Fruit fly (Drosophila melanogaster): Measurements from ENCODE around the gene CG14881.
A peak's percentile ranks its signal among the peaks of the same experiment; 100 is the strongest.

CG14881 gene

dm6 chr3R:16436374-16437037 lies 1.8 kb downstream of the CG14881 start, which contains the start of gene mRpS33:
Gene mRpS33 (minus strand): TSS chr3R:16436597.
- TF ChIP-seq Hr78 (GFP tag; optimal IDR thresholded peaks at IDR 0.05) (no peak), ey (GFP tag; optimal IDR thresholded peaks at IDR 0.05) (no peak), sv (GFP tag; optimal IDR thresholded peaks at IDR 0.05) (no peak), br (GFP tag; optimal IDR thresholded peaks at IDR 0.05) (no peak), OdsH (GFP tag; optimal IDR thresholded peaks at IDR 0.05) (no peak), dsf (GFP tag; optimal IDR thresholded peaks at IDR 0.05; ENCODE audit: borderline replicate concordance) (no peak), dmrt93B (GFP tag; optimal IDR thresholded peaks at IDR 0.05) (no peak), CrebA (GFP tag; optimal IDR thresholded peaks at IDR 0.05; ENCODE audit: borderline replicate concordance) (no peak)

dm6 chr3R:16441367-16441923 lies 6.7 kb downstream of the CG14881 start, which contains the start of gene ema:
Gene ema (minus strand): TSS chr3R:16441661.
- TF ChIP-seq Rel (GFP tag; optimal IDR thresholded peaks at IDR 0.05) (no peak), Rel (tag; optimal IDR thresholded peaks at IDR 0.05) (peak; percentile 45), foxo (GFP tag; optimal IDR thresholded peaks at IDR 0.05) (peak in 1 of 2 experiments; percentile 36), ey (GFP tag; optimal IDR thresholded peaks at IDR 0.05) (peak; percentile 6), HLH106 (tag; optimal IDR thresholded peaks at IDR 0.05) (peak; percentile 37), rgr (GFP tag; optimal IDR thresholded peaks at IDR 0.05) (peak; percentile 16), Dif (GFP tag; optimal IDR thresholded peaks at IDR 0.05; ENCODE audit: partially characterized antibody) (no peak), Myc (optimal IDR thresholded peaks at IDR 0.05) (peak; percentile 28), sv (GFP tag; optimal IDR thresholded peaks at IDR 0.05) (peak; percentile 9), Dfd (GFP tag; optimal IDR thresholded peaks at IDR 0.05) (no peak), CG32264 (GFP tag; optimal IDR thresholded peaks at IDR 0.05) (no peak), Abd-B (GFP tag; optimal IDR thresholded peaks at IDR 0.05) (no peak), woc (GFP tag; optimal IDR thresholded peaks at IDR 0.05) (peak; percentile 79), CG9705 (GFP tag; optimal IDR thresholded peaks at IDR 0.05) (peak; percentile 27), Sp1 (GFP tag; optimal IDR thresholded peaks at IDR 0.05) (peak; percentile 12), N (GFP tag; optimal IDR thresholded peaks at IDR 0.05) (no peak), Jra (GFP tag; optimal IDR thresholded peaks at IDR 0.05) (no peak), Hr83 (GFP tag; optimal IDR thresholded peaks at IDR 0.05; ENCODE audit: poor library complexity, severe bottlenecking) (peak; percentile 50), CrebA (GFP tag; optimal IDR thresholded peaks at IDR 0.05; ENCODE audit: borderline replicate concordance) (no peak)

- peak; percentile 93 for TF ChIP-seq fru (GFP tag; optimal IDR thresholded peaks at IDR 0.05)
- peak; percentile 91 for TF ChIP-seq OdsH (GFP tag; optimal IDR thresholded peaks at IDR 0.05)
- TF ChIP-seq psq (GFP tag; optimal IDR thresholded peaks at IDR 0.05): peak; percentile 83
- TF ChIP-seq Rel (GFP tag; optimal IDR thresholded peaks at IDR 0.05): no peak
- peak; percentile 24 for TF ChIP-seq Rel (tag; optimal IDR thresholded peaks at IDR 0.05)
- peak; percentile 91 for TF ChIP-seq ey (GFP tag; optimal IDR thresholded peaks at IDR 0.05)
- peak; percentile 54 to 95 for TF ChIP-seq foxo (GFP tag; optimal IDR thresholded peaks at IDR 0.05)
- no peak for TF ChIP-seq tai (GFP tag; optimal IDR thresholded peaks at IDR 0.05)
- peak; percentile 80 for TF ChIP-seq Myc (optimal IDR thresholded peaks at IDR 0.05)
- peak; percentile 75 for TF ChIP-seq Sp1 (GFP tag; optimal IDR thresholded peaks at IDR 0.05)
- no peak for TF ChIP-seq pan (optimal IDR thresholded peaks at IDR 0.05)
- TF ChIP-seq CG9705 (GFP tag; optimal IDR thresholded peaks at IDR 0.05): peak; percentile 61
- TF ChIP-seq dsf (GFP tag; optimal IDR thresholded peaks at IDR 0.05; ENCODE audit: borderline replicate concordance): peak; percentile 27
- TF ChIP-seq CG32264 (GFP tag; optimal IDR thresholded peaks at IDR 0.05): peak; percentile 56
- no peak for TF ChIP-seq Hnf4 (GFP tag; optimal IDR thresholded peaks at IDR 0.05)
- no peak for TF ChIP-seq N (GFP tag; optimal IDR thresholded peaks at IDR 0.05)
- TF ChIP-seq sv (GFP tag; optimal IDR thresholded peaks at IDR 0.05): peak; percentile 87
- peak; percentile 86 for TF ChIP-seq woc (GFP tag; optimal IDR thresholded peaks at IDR 0.05)
- no peak for TF ChIP-seq lola (GFP tag; optimal IDR thresholded peaks at IDR 0.05)
- peak; percentile 77 for TF ChIP-seq HLH106 (tag; optimal IDR thresholded peaks at IDR 0.05)
- TF ChIP-seq rgr (GFP tag; optimal IDR thresholded peaks at IDR 0.05): peak; percentile 96
- TF ChIP-seq h (GFP tag; optimal IDR thresholded peaks at IDR 0.05): peak; percentile 93
- peak; percentile 92 for TF ChIP-seq br (GFP tag; optimal IDR thresholded peaks at IDR 0.05)
- TF ChIP-seq Jra (GFP tag; optimal IDR thresholded peaks at IDR 0.05): peak; percentile 94
Measured at dm6 chr3R:16442937-16443336, 8.2 kb downstream of the CG14881 start, which contains the start of the genes Ttc1 and CG14882. Gene Ttc1 (minus strand): TSS chr3R:16443007. Gene CG14882 (plus strand): TSS chr3R:16443207.

- TF ChIP-seq fru (GFP tag; optimal IDR thresholded peaks at IDR 0.05) (peak; percentile 2), h (GFP tag; optimal IDR thresholded peaks at IDR 0.05) (peak; percentile 38), jim (GFP tag; optimal IDR thresholded peaks at IDR 0.05) (no peak), OdsH (GFP tag; optimal IDR thresholded peaks at IDR 0.05) (no peak), tai (GFP tag; optimal IDR thresholded peaks at IDR 0.05) (peak; percentile 2), Rel (GFP tag; optimal IDR thresholded peaks at IDR 0.05) (no peak), Rel (tag; optimal IDR thresholded peaks at IDR 0.05) (peak; percentile 79), Vsx2 (GFP tag; optimal IDR thresholded peaks at IDR 0.05; ENCODE audit: partially characterized antibody) (peak; percentile 99)
Measured at dm6 chr3R:16446836-16447235, 12.1 kb downstream of the CG14881 start.

Measured in whole organism, wandering third instar larva.